Fruit fly (Drosophila melanogaster): ENCODE measurements around the gene mora.

Gene mora

dm6 chr3R:24162774-24163555 lies 23.2 kb upstream of the mora start, which contains the start of gene mRpS24:
mRpS24 (minus strand) TSS chr3R:24163545.
- TF ChIP-seq CG17801 (GFP tag; optimal IDR thresholded peaks at IDR 0.05; ENCODE audit: partially characterized antibody): no peak

- TF ChIP-seq CG17801 (GFP tag; optimal IDR thresholded peaks at IDR 0.05; ENCODE audit: partially characterized antibody): peak; percentile 50
Observed at dm6 chr3R:24163556-24164022, 22.6 kb upstream of the mora start, which contains the start of gene Apc2. Apc2 (plus strand) TSS chr3R:24163966.

- peak; percentile 60 for TF ChIP-seq CG17801 (GFP tag; optimal IDR thresholded peaks at IDR 0.05; ENCODE audit: partially characterized antibody)
Observed at dm6 chr3R:24169362-24169761, 16.8 kb upstream of the mora start, which contains the start of gene CG5510. CG5510 (minus strand) TSS chr3R:24169562.

dm6 chr3R:24172379-24172778 lies 13.8 kb upstream of the mora start, which contains the start of gene CG13606:
CG13606 (plus strand) TSS chr3R:24172628.
- no peak for TF ChIP-seq CG17801 (GFP tag; optimal IDR thresholded peaks at IDR 0.05; ENCODE audit: partially characterized antibody)

- peak; percentile 92 for TF ChIP-seq CG17801 (GFP tag; optimal IDR thresholded peaks at IDR 0.05; ENCODE audit: partially characterized antibody)
Observed at dm6 chr3R:24188619-24189018, 2.5 kb downstream of the mora start, which contains the start of gene CG5515. CG5515 (minus strand) TSS chr3R:24188896.

- TF ChIP-seq CG17801 (GFP tag; optimal IDR thresholded peaks at IDR 0.05; ENCODE audit: partially characterized antibody): peak; percentile 93
Observed at dm6 chr3R:24193373-24193879, 7.3 kb downstream of the mora start, which contains the start of the genes SMC6 and CG6204. SMC6 (minus strand) TSS chr3R:24193423. CG6204 (plus strand) TSS chr3R:24193832.

- TF ChIP-seq CG17801 (GFP tag; optimal IDR thresholded peaks at IDR 0.05; ENCODE audit: partially characterized antibody): no peak
Observed at dm6 chr3R:24202723-24203122, 16.6 kb downstream of the mora start.

- TF ChIP-seq CG17801 (GFP tag; optimal IDR thresholded peaks at IDR 0.05; ENCODE audit: partially characterized antibody): no peak
Observed at dm6 chr3R:24203426-24203825, 17.3 kb downstream of the mora start.

dm6 chr3R:24204022-24204421 lies 17.9 kb downstream of the mora start:
- TF ChIP-seq CG17801 (GFP tag; optimal IDR thresholded peaks at IDR 0.05; ENCODE audit: partially characterized antibody): no peak

- peak; percentile 18 for TF ChIP-seq CG17801 (GFP tag; optimal IDR thresholded peaks at IDR 0.05; ENCODE audit: partially characterized antibody)
Observed at dm6 chr3R:24205234-24205894, 19.2 kb downstream of the mora start.

dm6 chr3R:24205935-24206334 lies 19.8 kb downstream of the mora start:
- no peak for TF ChIP-seq CG17801 (GFP tag; optimal IDR thresholded peaks at IDR 0.05; ENCODE audit: partially characterized antibody)

- no peak for TF ChIP-seq CG17801 (GFP tag; optimal IDR thresholded peaks at IDR 0.05; ENCODE audit: partially characterized antibody)
Observed at dm6 chr3R:24206341-24207114, 20.4 kb downstream of the mora start.

- no peak for TF ChIP-seq CG17801 (GFP tag; optimal IDR thresholded peaks at IDR 0.05; ENCODE audit: partially characterized antibody)
Observed at dm6 chr3R:24213644-24214043, 27.5 kb downstream of the mora start.

dm6 chr3R:24216017-24216416 lies 29.9 kb downstream of the mora start:
- TF ChIP-seq CG17801 (GFP tag; optimal IDR thresholded peaks at IDR 0.05; ENCODE audit: partially characterized antibody): no peak

dm6 chr3R:24218565-24218964 lies 32.4 kb downstream of the mora start, which contains the start of gene CG17786:
CG17786 (minus strand) TSS chr3R:24218718.
- TF ChIP-seq CG17801 (GFP tag; optimal IDR thresholded peaks at IDR 0.05; ENCODE audit: partially characterized antibody): no peak
